Worm (Caenorhabditis elegans): ENCODE data around the gene F47D12.3.

Gene F47D12.3

DNA sequence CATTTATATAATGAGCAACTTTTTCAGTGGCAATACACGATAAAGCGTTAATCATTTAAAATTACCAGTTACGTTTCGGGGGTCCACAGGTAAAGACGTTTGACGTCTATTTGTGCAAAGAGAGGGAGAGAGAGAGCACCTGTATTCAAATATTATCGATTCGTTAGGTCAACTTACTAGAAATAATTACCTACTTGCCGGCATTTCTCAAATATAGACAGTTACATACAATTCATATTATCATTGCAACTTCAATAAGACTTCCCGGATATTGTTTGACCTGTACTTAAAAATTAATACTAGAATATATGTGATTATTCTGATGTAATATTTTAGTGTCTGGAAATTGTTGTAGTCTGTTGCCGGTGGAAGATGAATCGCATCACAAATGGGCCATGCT is 12.4 kb upstream of the F47D12.3 start, which contains the start of gene gadr-3:
Gene gadr-3 (minus strand): TSS at position 101 of the 400 bp plus-strand sequence.
- TF ChIP-seq ceh-45 (GFP tag; IDR thresholded peaks at IDR 0.05), result no peak
- TF ChIP-seq hlh-6 (tag; optimal IDR thresholded peaks at IDR 0.05), result no peak
- TF ChIP-seq npax-4 (tag; optimal IDR thresholded peaks at IDR 0.05), result no peak
- no peak for TF ChIP-seq madf-2 (tag; optimal IDR thresholded peaks at IDR 0.05)
- TF ChIP-seq dve-1 (tag; optimal IDR thresholded peaks at IDR 0.05), result no peak
- TF ChIP-seq ceh-18 (tag; optimal IDR thresholded peaks at IDR 0.05), result no peak
- no peak for TF ChIP-seq che-1 (tag; optimal IDR thresholded peaks at IDR 0.05)
- no peak for TF ChIP-seq ceh-24 (tag; optimal IDR thresholded peaks at IDR 0.05)
- TF ChIP-seq ceh-14 (tag; optimal IDR thresholded peaks at IDR 0.05), result no peak
- TF ChIP-seq ceh-9 (tag; optimal IDR thresholded peaks at IDR 0.05), result no peak
- no peak for TF ChIP-seq ztf-16 (tag; optimal IDR thresholded peaks at IDR 0.05)
- no peak for TF ChIP-seq gmeb-2 (tag; optimal IDR thresholded peaks at IDR 0.05)
- no peak for TF ChIP-seq sox-2 (GFP tag; IDR thresholded peaks at IDR 0.05)
- no peak for TF ChIP-seq ceh-48 (tag; optimal IDR thresholded peaks at IDR 0.05)

ce11 chrIII:6287195-6287594 is 11.1 kb upstream of the F47D12.3 start, which contains the start of gene F47D12.6:
F47D12.6 (minus strand) TSS chrIII:6287295.
- TF ChIP-seq unc-86 (tag; optimal IDR thresholded peaks at IDR 0.05), result no peak
- no peak for TF ChIP-seq ceh-22 (tag; optimal IDR thresholded peaks at IDR 0.05)
- no peak for TF ChIP-seq hlh-8 (tag; optimal IDR thresholded peaks at IDR 0.05)
- TF ChIP-seq K02D7.2 (tag; optimal IDR thresholded peaks at IDR 0.05), result no peak
- no peak for TF ChIP-seq fkh-6 (tag; optimal IDR thresholded peaks at IDR 0.05)
- TF ChIP-seq eyg-1 (tag; optimal IDR thresholded peaks at IDR 0.05), result no peak
- TF ChIP-seq pag-3 (tag; optimal IDR thresholded peaks at IDR 0.05; ENCODE audit: borderline replicate concordance), result no peak
- TF ChIP-seq ceh-2 (tag; optimal IDR thresholded peaks at IDR 0.05), result no peak
- no peak for TF ChIP-seq pax-1 (tag; optimal IDR thresholded peaks at IDR 0.05)
- no peak for TF ChIP-seq Y22D7AL.16 (tag; optimal IDR thresholded peaks at IDR 0.05)
- no peak for TF ChIP-seq pha-4 (tag; optimal IDR thresholded peaks at IDR 0.05)
- no peak for TF ChIP-seq fkh-10 (GFP tag; optimal IDR thresholded peaks at IDR 0.05)
- no peak for TF ChIP-seq ahr-1 (tag; optimal IDR thresholded peaks at IDR 0.05)

DNA sequence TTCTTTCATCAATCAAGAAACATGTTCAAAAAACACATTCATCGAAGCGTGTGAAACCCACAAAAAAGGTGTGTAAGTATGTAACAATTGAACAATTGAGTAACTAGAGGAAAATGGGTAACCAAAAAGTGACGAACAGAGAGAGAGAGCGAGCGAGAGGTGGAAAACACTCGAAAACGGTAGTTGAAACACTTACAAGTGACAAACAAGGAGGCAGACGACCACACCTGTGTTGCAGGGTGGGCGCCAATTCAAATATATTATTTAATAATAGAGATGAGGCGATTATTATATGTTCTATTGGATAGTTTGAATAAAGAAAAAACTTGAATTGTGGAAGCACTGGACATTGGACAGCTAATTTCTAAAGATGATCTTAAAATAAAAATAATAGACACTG is 8.9 kb upstream of the F47D12.3 start:
- TF ChIP-seq ttx-3 (tag; optimal IDR thresholded peaks at IDR 0.05) (no peak), pqm-1 (tag; optimal IDR thresholded peaks at IDR 0.05) (no peak), che-1 (tag; optimal IDR thresholded peaks at IDR 0.05) (no peak)

DNA sequence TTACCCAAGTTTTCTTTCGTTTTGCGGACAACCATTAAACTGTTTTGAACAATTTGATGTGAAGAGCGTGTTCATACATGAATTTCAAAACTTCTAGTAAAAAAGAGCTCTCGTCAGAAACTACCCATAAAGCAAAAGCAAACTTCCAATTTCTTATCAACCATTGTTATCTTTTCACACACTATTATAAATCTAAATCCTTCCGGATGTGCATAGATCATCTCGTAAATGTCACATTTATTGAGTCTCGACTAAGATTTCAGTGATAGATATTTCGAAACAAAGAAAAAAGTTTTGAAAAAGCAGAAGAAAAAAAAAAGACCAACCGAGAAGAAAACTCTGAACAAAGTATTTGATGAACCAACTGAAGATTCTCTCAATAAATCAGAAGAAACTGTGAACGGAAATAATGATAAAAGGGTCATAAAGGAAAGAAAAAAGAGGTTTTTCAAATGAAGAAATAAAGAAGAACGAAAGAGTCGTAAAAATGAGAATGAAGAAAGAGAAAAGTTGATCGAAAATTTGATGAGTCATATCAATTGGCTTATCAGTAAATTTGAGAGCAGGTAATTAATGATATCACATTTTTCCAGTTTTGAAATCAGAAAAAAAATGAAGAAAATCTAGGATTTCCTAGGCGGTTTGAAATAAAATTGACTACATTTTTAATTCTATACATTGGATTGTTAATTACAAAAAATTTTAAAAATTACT is 7.6 kb upstream of the F47D12.3 start:
- TF ChIP-seq sdc-2 (tag; optimal IDR thresholded peaks at IDR 0.05) (no peak), ceh-45 (GFP tag; IDR thresholded peaks at IDR 0.05) (no peak), tbx-7 (tag; optimal IDR thresholded peaks at IDR 0.05) (no peak), fax-1 (tag; optimal IDR thresholded peaks at IDR 0.05) (no peak), ceh-24 (tag; optimal IDR thresholded peaks at IDR 0.05) (no peak), tbx-2 (tag; optimal IDR thresholded peaks at IDR 0.05) (no peak), madf-2 (tag; optimal IDR thresholded peaks at IDR 0.05) (no peak), C08G9.2 (tag; optimal IDR thresholded peaks at IDR 0.05) (no peak), ceh-30 (tag; optimal IDR thresholded peaks at IDR 0.05) (no peak), K09A11.1 (tag; optimal IDR thresholded peaks at IDR 0.05; ENCODE audit: insufficient read depth) (no peak), pqm-1 (tag; optimal IDR thresholded peaks at IDR 0.05) (no peak), ztf-16 (tag; optimal IDR thresholded peaks at IDR 0.05) (no peak), ceh-6 (GFP tag; optimal IDR thresholded peaks at IDR 0.05) (no peak), ceh-2 (tag; optimal IDR thresholded peaks at IDR 0.05) (no peak), pha-2 (tag; optimal IDR thresholded peaks at IDR 0.05) (no peak)

Measured in whole organism, late embryonic.